Fruit fly (Drosophila melanogaster): ENCODE measurements around the gene Gtpx.

dm6 chr3L:3314049-3314448 lies 12.0 kb upstream of the Gtpx start, which contains the start of gene Drsl2:
- TF ChIP-seq kay (GFP tag; ENCODE audit: borderline replicate concordance): no peak
- TF ChIP-seq ovo (GFP tag; optimal IDR thresholded peaks at IDR 0.05): no peak
- no peak for TF ChIP-seq CG12768 (GFP tag; optimal IDR thresholded peaks at IDR 0.05)
- no peak for TF ChIP-seq toe (GFP tag; optimal IDR thresholded peaks at IDR 0.05)
- no peak for TF ChIP-seq CG11617 (GFP tag; optimal IDR thresholded peaks at IDR 0.05)
- no peak for TF ChIP-seq Clk (GFP tag; optimal IDR thresholded peaks at IDR 0.05)
- no peak for TF ChIP-seq CG1620 (GFP tag; optimal IDR thresholded peaks at IDR 0.05)

Measured in whole organism, adult.